Worm (Caenorhabditis elegans): ENCODE data around the gene sdc-3.

DNA sequence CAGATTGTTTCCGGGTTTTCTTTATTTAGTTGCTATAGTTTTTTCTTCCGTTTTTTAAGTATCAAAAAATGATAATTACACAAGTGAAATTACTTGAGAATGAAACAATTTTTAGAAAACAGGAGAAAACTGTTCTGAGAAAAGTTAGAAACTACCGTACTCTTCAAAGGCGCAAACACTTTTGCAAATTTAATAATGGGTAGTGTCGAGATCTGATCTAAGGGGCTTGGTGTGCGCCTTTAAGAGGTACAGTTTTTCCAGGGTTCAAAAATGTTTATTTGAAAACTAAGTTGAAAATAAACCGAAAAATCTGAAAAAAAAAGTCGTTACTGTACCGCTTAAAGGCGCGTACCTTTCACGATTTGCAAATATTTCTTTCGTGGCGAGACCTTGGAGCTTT, 12.6 kb upstream of the sdc-3 start:
- TF ChIP-seq med-1 (GFP tag; optimal IDR thresholded peaks at IDR 0.05; ENCODE audit: insufficient read depth): no peak
- no peak for TF ChIP-seq ztf-29 (GFP tag; IDR thresholded peaks at IDR 0.05)
- no peak for TF ChIP-seq ztf-23 (GFP tag; IDR thresholded peaks at IDR 0.05)
- TF ChIP-seq flt-1 (GFP tag; IDR thresholded peaks at IDR 0.05): no peak
- TF ChIP-seq tab-1 (GFP tag; IDR thresholded peaks at IDR 0.05): no peak
- no peak for TF ChIP-seq cog-1 (tag; optimal IDR thresholded peaks at IDR 0.05)
- TF ChIP-seq klf-2 (GFP tag; conservative IDR thresholded peaks at IDR 0.05): no peak
- TF ChIP-seq T22C8.4 (GFP tag; IDR thresholded peaks at IDR 0.05): no peak
- no peak for TF ChIP-seq ref-1 (GFP tag; conservative IDR thresholded peaks at IDR 0.05)
